Worm (Caenorhabditis elegans) whole organism, late embryonic: ENCODE measurements around the gene magi-1.

ENCODE experiments used
- K09A11.1 ChIP-seq: sonication (generic microtip); optimal IDR thresholded peaks from 2 replicates; lab custom pipeline; 2017; ENCODE audit warnings: antibody characterized with exemption, mild to moderate bottlenecking, missing genetic modification characterization, missing compliant biosample characterization; ENCODE audit not compliant: insufficient read depth
- Y22D7AL.16 ChIP-seq: sonication (generic microtip); optimal IDR thresholded peaks from 2 replicates; lab custom pipeline; 2016; ENCODE audit warnings: missing genetic modification characterization, missing compliant biosample characterization
- ceh-18 ChIP-seq: sonication (generic microtip); optimal IDR thresholded peaks from 2 replicates; lab custom pipeline; 2016; ENCODE audit warnings: missing genetic modification characterization, missing compliant biosample characterization
- ceh-19 ChIP-seq: fragments of 200-800 bp; sonication (Bioruptor generic); optimal IDR thresholded peaks from 2 replicates; lab custom pipeline; 2018; ENCODE audit warnings: mild to moderate bottlenecking, missing genetic modification characterization, missing compliant biosample characterization
- ceh-2 ChIP-seq: sonication (generic microtip); optimal IDR thresholded peaks from 2 replicates; lab custom pipeline; 2016; ENCODE audit warnings: missing genotype, missing genetic modification characterization, missing compliant biosample characterization
- ceh-22 ChIP-seq: sonication (generic microtip); optimal IDR thresholded peaks from 2 replicates; lab custom pipeline; 2017; ENCODE audit warnings: missing biosample characterization, missing genetic modification characterization
- ceh-24 ChIP-seq: sonication (generic microtip); optimal IDR thresholded peaks from 2 replicates; lab custom pipeline; 2016; ENCODE audit warnings: mild to moderate bottlenecking, missing genetic modification characterization, missing compliant biosample characterization
- ceh-30 ChIP-seq: fragments of 150-350 bp; optimal IDR thresholded peaks from 2 replicates; lab custom pipeline; 2014; ENCODE audit warnings: missing biosample characterization, missing genetic modification characterization
- ceh-31 ChIP-seq: sonication (generic microtip); optimal IDR thresholded peaks from 2 replicates; lab custom pipeline; 2016; ENCODE audit warnings: missing genetic modification characterization, missing compliant biosample characterization
- ceh-45 ChIP-seq: fragments of 200-800 bp; sonication (Bioruptor generic); IDR thresholded peaks from 2 replicates; pipeline ENCODE4 v1.3.6; 2022; ENCODE audit warnings: missing genetic modification reagents, missing genetic modification characterization, missing compliant biosample characterization
- ceh-48 ChIP-seq: sonication (generic microtip); optimal IDR thresholded peaks from 2 replicates; lab custom pipeline; 2016; ENCODE audit warnings: missing genetic modification characterization, inconsistent platforms, missing compliant biosample characterization
- ceh-6 ChIP-seq: fragments of 200-800 bp; sonication (Bioruptor generic); optimal IDR thresholded peaks from 2 replicates; lab custom pipeline; 2018; ENCODE audit warnings: mild to moderate bottlenecking, missing genetic modification characterization, missing compliant biosample characterization
- che-1 ChIP-seq: sonication (generic microtip); optimal IDR thresholded peaks from 2 replicates; lab custom pipeline; 2016; ENCODE audit warnings: mild to moderate bottlenecking, missing genetic modification characterization, missing compliant biosample characterization
- elt-4 ChIP-seq: sonication (generic microtip); optimal IDR thresholded peaks from 2 replicates; lab custom pipeline; 2016; ENCODE audit warnings: missing genetic modification characterization, missing compliant biosample characterization
- ets-4 ChIP-seq: sonication (generic microtip); optimal IDR thresholded peaks from 2 replicates; lab custom pipeline; 2016; ENCODE audit warnings: missing genetic modification characterization, missing compliant biosample characterization
- fkh-10 ChIP-seq: fragments of 150-350 bp; optimal IDR thresholded peaks from 2 replicates; lab custom pipeline; 2014; ENCODE audit warnings: missing biosample characterization, missing genetic modification reagents, missing genetic modification characterization
- hlh-15 ChIP-seq: sonication (generic microtip); optimal IDR thresholded peaks from 2 replicates; lab custom pipeline; 2016; ENCODE audit warnings: missing genetic modification characterization, missing compliant biosample characterization
- hlh-8 ChIP-seq: sonication (generic microtip); optimal IDR thresholded peaks from 2 replicates; lab custom pipeline; 2016; ENCODE audit warnings: missing genotype, missing genetic modification characterization, missing compliant biosample characterization
- lim-6 ChIP-seq: sonication (generic microtip); optimal IDR thresholded peaks from 2 replicates; lab custom pipeline; 2016; ENCODE audit warnings: missing genetic modification characterization, missing compliant biosample characterization
- nfya-1 ChIP-seq: sonication (generic microtip); optimal IDR thresholded peaks from 2 replicates; lab custom pipeline; 2017; ENCODE audit warnings: missing genetic modification characterization, mild to moderate bottlenecking, missing compliant biosample characterization, antibody characterized with exemption, moderate library complexity
- odd-2 ChIP-seq: sonication (generic microtip); optimal IDR thresholded peaks from 2 replicates; lab custom pipeline; 2017; ENCODE audit warnings: antibody characterized with exemption, mild to moderate bottlenecking, missing genetic modification characterization, missing compliant biosample characterization
- pag-3 ChIP-seq: sonication (generic microtip); optimal IDR thresholded peaks from 2 replicates; lab custom pipeline; 2016; ENCODE audit warnings: missing compliant biosample characterization, missing genetic modification characterization, borderline replicate concordance
- pha-4 ChIP-seq: fragments of 150-350 bp; optimal IDR thresholded peaks from 2 replicates; lab custom pipeline; 2018; ENCODE audit warnings: missing biosample characterization, missing genetic modification reagents, missing genetic modification characterization
- pros-1 ChIP-seq: fragments of 150-350 bp; optimal IDR thresholded peaks from 2 replicates; lab custom pipeline; 2014; ENCODE audit warnings: missing biosample characterization, missing genetic modification reagents, missing genetic modification characterization
- ref-2 ChIP-seq: sonication (generic microtip); optimal IDR thresholded peaks from 2 replicates; lab custom pipeline; 2016; ENCODE audit warnings: missing genetic modification characterization, missing compliant biosample characterization
- rnt-1 ChIP-seq: sonication (generic microtip); optimal IDR thresholded peaks from 2 replicates; lab custom pipeline; 2016; ENCODE audit warnings: missing genetic modification characterization, missing compliant biosample characterization
- syd-9 ChIP-seq: sonication (generic microtip); optimal IDR thresholded peaks from 2 replicates; lab custom pipeline; 2016; ENCODE audit warnings: mild to moderate bottlenecking, missing genetic modification characterization, moderate library complexity, missing compliant biosample characterization
- ttx-3 ChIP-seq: sonication (generic microtip); optimal IDR thresholded peaks from 2 replicates; lab custom pipeline; 2016; ENCODE audit warnings: missing genetic modification reagents, missing genetic modification characterization, missing compliant biosample characterization
- unc-42 ChIP-seq: sonication (generic microtip); optimal IDR thresholded peaks from 2 replicates; lab custom pipeline; 2016; ENCODE audit warnings: missing genotype, missing genetic modification characterization, missing compliant biosample characterization
- unc-55 ChIP-seq: sonication (generic microtip); optimal IDR thresholded peaks from 2 replicates; lab custom pipeline; 2017; ENCODE audit warnings: missing biosample characterization, missing genetic modification reagents, missing genetic modification characterization
- unc-86 ChIP-seq: sonication (generic microtip); optimal IDR thresholded peaks from 2 replicates; lab custom pipeline; 2016; ENCODE audit warnings: missing genetic modification characterization, missing compliant biosample characterization

Gene magi-1

DNA sequence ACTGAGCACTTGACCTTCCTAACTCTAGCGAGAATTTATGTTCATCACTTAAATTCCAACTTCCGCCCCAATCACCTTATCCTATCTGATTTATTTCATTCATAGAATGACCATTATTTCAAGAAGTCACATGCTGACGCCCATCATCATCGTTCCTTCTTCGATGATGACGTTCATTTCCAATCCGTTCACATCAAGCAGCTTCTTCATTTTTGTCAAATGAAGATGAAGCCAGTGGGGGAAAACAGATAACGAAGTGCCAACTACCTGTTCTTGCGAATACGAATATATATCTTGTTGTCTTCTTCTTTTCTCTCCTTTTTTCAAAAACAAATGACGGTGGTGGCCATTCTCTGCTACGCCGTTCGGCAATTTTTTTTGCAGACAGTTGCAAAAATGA lies 13.0 kb upstream of the magi-1 start:
- TF ChIP-seq ref-2 (no peak), che-1 (tag; lab: Kevin White, UChicago) (no peak), syd-9 (tag; lab: Kevin White, UChicago) (no peak), ttx-3 (no peak), hlh-15 (tag; lab: Kevin White, UChicago) (no peak), ceh-30 (tag; lab: Kevin White, UChicago) (no peak), K09A11.1 (tag; lab: Kevin White, UChicago) (no peak), hlh-8 (tag; lab: Kevin White, UChicago) (no peak), odd-2 (tag; lab: Kevin White, UChicago) (no peak), fkh-10 (no peak), unc-42 (tag; lab: Kevin White, UChicago) (no peak), ceh-31 (tag; lab: Kevin White, UChicago) (no peak), elt-4 (no peak), ceh-45 (GFP tag; lab: Robert Waterston, UW) (no peak), ceh-24 (tag; lab: Kevin White, UChicago) (no peak), ceh-22 (tag; lab: Kevin White, UChicago) (no peak), unc-55 (GFP tag; lab: Kevin White, UChicago) (no peak), lim-6 (tag; lab: Kevin White, UChicago) (no peak)

DNA sequence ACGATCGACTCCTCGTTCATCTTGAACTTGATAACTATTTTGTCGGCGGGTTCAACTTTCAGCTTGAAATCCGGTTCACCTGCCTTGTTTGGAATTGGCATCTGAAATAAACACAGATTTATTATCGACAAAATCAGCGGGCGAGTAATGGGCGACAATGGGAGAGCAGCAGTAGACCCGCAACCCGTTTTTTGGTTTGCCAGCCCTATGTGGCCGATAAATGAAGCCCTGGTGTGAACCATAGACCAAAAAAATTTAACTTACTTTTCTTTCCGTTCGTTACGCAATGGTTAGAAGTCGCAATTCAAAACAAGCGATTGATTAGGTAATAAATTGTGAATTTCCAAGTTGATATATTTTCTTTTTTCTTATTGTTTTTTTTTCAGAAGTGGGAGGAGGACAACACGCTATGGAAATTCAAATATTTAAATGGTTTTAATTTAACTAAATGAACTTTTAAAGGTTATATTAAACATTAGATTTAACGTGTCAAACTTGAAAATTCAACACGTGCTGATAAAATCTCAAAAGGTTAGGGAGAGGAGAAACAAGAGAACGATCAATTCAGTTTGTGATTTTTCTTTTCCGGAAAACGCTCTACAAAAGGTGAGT lies 11.0 kb upstream of the magi-1 start, which contains the start of the genes T22B3.3 and alg-3:
Gene T22B3.3, minus strand, starts transcription at position 101 of the 612 bp plus-strand sequence.
Gene alg-3, plus strand, starts transcription at position 562 of the 612 bp plus-strand sequence.
- no peak for TF ChIP-seq ceh-19 (GFP tag; lab: Kevin White, UChicago)
- TF ChIP-seq nfya-1: no peak
- TF ChIP-seq ceh-6 (GFP tag; lab: Kevin White, UChicago): no peak

DNA sequence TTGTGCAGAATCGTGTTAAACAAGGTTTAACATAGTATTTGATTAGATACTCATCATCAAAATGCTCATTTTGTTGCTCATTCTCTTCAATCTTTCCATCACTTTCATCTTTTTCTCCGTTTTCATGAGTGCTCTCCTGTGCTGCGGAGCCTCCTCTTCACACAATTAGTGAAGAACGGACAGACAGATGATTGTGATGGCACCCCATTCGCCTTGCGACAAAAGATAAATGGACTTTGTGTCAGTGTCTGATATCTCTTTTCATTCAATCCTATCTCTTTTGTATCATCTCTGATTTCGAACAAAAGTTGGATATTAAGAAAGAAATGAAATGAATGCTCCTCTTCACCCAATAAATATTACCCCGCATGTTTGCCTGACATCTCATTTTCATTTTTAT lies 4.5 kb upstream of the magi-1 start:
- TF ChIP-seq rnt-1 (tag; lab: Kevin White, UChicago) (peak; percentile 2), nfya-1 (peak; percentile 30), unc-55 (GFP tag; lab: Kevin White, UChicago) (peak; percentile 98), pag-3 (tag; lab: Kevin White, UChicago) (no peak), Y22D7AL.16 (tag; lab: Kevin White, UChicago) (no peak), ceh-18 (tag; lab: Kevin White, UChicago) (peak; percentile 65)

DNA sequence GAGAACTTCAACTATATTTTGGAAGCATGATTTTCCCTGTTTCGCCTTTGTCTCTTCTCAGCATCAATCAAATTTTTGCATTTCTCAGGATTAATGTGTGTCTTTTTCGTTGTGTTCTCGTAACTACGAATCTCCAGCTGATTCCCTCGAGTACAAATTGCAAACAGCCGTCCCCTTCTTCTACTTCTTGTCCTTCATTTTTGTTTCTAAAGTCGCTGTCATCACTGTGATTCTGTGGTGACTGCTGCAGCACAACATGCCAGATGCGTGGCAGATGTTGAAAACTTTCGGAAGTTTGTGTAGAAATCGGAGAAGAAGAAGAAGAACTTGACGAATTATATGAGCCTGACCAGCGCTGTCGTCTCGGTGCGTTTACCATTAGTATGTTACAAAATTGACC lies 1.6 kb upstream of the magi-1 start:
- TF ChIP-seq ceh-2 (tag; lab: Kevin White, UChicago) (no peak), hlh-8 (tag; lab: Kevin White, UChicago) (peak; percentile 91)

DNA sequence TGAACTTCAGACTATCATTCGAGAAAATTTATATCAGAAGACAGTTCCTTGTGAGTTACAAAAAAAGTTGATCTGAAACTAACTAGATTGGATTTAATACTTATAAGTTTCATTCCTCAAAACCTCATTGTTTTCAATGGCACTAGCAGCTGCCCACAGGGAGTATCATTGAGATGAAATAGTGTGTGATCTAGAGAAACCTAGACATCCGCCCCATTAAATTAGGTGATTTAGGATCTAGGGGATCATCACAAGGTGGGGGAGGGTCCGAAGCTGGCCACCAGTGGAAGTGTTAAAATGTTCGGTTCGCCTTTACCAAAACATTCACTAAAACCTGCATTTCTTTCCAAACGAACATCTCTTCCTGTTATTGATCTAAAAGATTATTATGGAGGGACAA lies 1.6 kb downstream of the magi-1 start:
- TF ChIP-seq rnt-1 (tag; lab: Kevin White, UChicago) (no peak), ceh-22 (tag; lab: Kevin White, UChicago) (no peak), ceh-31 (tag; lab: Kevin White, UChicago) (no peak), unc-86 (tag; lab: Kevin White, UChicago) (no peak), ceh-18 (tag; lab: Kevin White, UChicago) (no peak), unc-42 (tag; lab: Kevin White, UChicago) (no peak), pha-4 (no peak), ets-4 (tag; lab: Kevin White, UChicago) (no peak), pros-1 (tag; lab: Kevin White, UChicago) (no peak), ceh-48 (tag; lab: Kevin White, UChicago) (no peak)
